Worm (Caenorhabditis elegans) whole organism, L2 larva: ENCODE measurements around the gene Y26E6A.2.

ENCODE experiments used
- R02D3.7 ChIP-seq: fragments of 150-350 bp; optimal IDR thresholded peaks from 2 replicates; lab custom pipeline; 2014; ENCODE audit warnings: missing biosample characterization, missing genetic modification characterization
- alr-1 ChIP-seq: fragments of 150-350 bp; optimal IDR thresholded peaks from 2 replicates; lab custom pipeline; 2014; ENCODE audit warnings: missing biosample characterization, missing genetic modification characterization
- ama-1 ChIP-seq: fragments of 150-350 bp; optimal IDR thresholded peaks from 2 replicates; lab custom pipeline; 2018; ENCODE audit warnings: inconsistent platforms
- ceh-82 ChIP-seq: fragments of 150-350 bp; optimal IDR thresholded peaks from 2 replicates; lab custom pipeline; 2014; ENCODE audit warnings: missing biosample characterization, missing genetic modification characterization
- fos-1 ChIP-seq: fragments of 150-350 bp; optimal IDR thresholded peaks from 2 replicates; lab custom pipeline; 2014; ENCODE audit warnings: missing biosample characterization, missing genetic modification characterization
- lin-13 ChIP-seq: fragments of 150-350 bp; optimal IDR thresholded peaks from 2 replicates; lab custom pipeline; 2014; ENCODE audit warnings: missing biosample characterization, missing genetic modification reagents, missing genetic modification characterization
- mdl-1 ChIP-seq, 2 experiments: fragments of 150-350 bp in 1 of 2; sonication (generic microtip) in 1 of 2; optimal IDR thresholded peaks; 2 replicates each; lab custom pipeline; 2017; ENCODE audit warnings: missing biosample characterization in 2 of 2, missing genetic modification characterization in 2 of 2
- nhr-237 ChIP-seq: fragments of 150-350 bp; optimal IDR thresholded peaks from 2 replicates; lab custom pipeline; 2014; ENCODE audit warnings: missing biosample characterization, missing genetic modification characterization
- ztf-11 ChIP-seq: sonication (generic microtip); optimal IDR thresholded peaks from 2 replicates; lab custom pipeline; 2017; ENCODE audit warnings: missing biosample characterization, missing genetic modification characterization

DNA sequence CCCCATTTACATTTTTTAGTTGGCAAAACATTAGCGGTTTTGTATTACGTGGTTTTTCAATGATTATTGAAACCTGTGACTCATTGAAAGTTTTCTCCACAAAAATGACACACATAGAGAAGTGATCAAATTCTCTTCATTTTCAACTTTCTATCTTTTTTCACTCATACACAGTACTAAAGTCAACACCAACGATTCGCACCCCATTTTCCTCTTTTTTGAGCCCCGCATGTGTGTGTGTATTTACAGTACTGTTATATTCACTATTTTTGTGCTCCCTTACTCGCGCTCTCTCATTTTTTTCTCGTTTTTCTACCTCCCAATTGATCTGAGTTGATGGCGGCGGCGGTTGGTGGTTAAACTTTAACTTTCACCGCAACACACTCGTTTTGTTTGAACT lies 44.3 kb upstream of the Y26E6A.2 start:
- TF ChIP-seq ceh-82 = no peak
- no peak for TF ChIP-seq nhr-237 (tag; lab: Kevin White, UChicago)
- TF ChIP-seq ztf-11 (tag; lab: Kevin White, UChicago) = no peak
- no peak for TF ChIP-seq ama-1 (lab: Kevin White, UChicago)
- no peak for TF ChIP-seq lin-13 (GFP tag; lab: Kevin White, UChicago)
- TF ChIP-seq mdl-1 (tag; optimal IDR thresholded peaks at IDR 0.05; lab: Kevin White, UChicago) = no peak
- TF ChIP-seq alr-1 (tag; lab: Kevin White, UChicago) = no peak
- no peak for TF ChIP-seq fos-1 (tag; lab: Kevin White, UChicago)
- TF ChIP-seq R02D3.7 (tag; lab: Kevin White, UChicago) = no peak
